Worm (Caenorhabditis elegans): ENCODE results near the gene C04C3.6.
"Not testable (repeated sequence)": the region's sequence is repeated elsewhere in the genome, so short reads cannot be mapped to it uniquely, and the experiment has no call there.

The C04C3.6 gene

DNA sequence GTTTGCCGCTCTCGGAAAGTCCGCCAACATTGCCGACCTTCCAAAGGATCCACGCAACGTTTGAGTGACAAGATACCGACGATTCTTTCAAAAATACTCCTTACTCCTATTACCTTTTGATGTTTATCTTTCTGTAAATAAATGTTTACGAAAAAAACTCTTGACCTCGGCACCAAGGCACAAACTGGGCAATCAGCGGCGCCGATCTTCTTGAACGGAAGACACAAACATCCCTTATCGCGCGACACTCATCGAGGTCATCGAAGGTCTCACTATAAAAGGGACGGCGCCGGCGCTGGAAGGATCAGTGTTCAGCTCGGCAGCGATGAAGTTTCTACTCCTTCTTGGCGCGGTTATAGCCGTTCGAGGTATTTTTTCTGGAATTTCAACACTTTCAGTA is 16.9 kb upstream of the C04C3.6 start, which contains the start of gene grd-3:
Gene grd-3 (plus strand): TSS at position 302 of the 400 bp plus-strand sequence.
- 0 out of 2 replicates have a peak, but pooled peaks have one; percentile 5 for TF ChIP-seq zfh-2 (GFP tag; conservative IDR thresholded peaks at IDR 0.05)
- no peak for TF ChIP-seq tbp1 (GFP tag; optimal IDR thresholded peaks at IDR 0.05)

DNA sequence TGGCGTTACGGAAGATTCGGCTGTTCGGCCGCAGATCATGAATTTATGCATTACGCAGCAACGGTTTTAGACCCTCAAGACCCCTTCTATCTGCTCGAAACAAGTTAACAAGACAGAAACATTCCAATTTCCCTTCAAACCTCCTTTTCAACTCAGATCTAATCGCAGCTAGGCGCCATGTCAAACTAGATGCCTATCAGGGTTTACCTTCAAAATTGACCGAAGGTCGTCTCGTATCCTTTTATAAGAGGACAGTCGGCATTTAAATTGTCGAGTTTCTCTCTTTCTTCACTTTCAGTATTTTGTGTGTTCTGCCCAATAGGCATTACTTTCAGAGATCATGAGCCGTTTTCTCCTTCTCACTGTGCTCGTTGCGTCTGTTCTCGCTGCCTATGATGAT is 15.6 kb upstream of the C04C3.6 start, which contains the start of gene grd-13:
Gene grd-13 (plus strand): TSS at position 291 of the 400 bp plus-strand sequence.
- no peak for TF ChIP-seq ekl-4 (GFP tag; IDR thresholded peaks at IDR 0.05)
- no peak for TF ChIP-seq F33H1.4 (GFP tag; IDR thresholded peaks at IDR 0.05)
- no peak for TF ChIP-seq die-1 (tag; optimal IDR thresholded peaks at IDR 0.05)
- TF ChIP-seq snpc-4 (GFP tag; optimal IDR thresholded peaks at IDR 0.05), result no peak
- no peak for TF ChIP-seq snpc-4 (tag; optimal IDR thresholded peaks at IDR 0.05)
- no peak for TF ChIP-seq ztf-22 (GFP tag; optimal IDR thresholded peaks at IDR 0.05)
- no peak for TF ChIP-seq D2030.7 (GFP tag; IDR thresholded peaks at IDR 0.05)
- TF ChIP-seq sdz-38 (tag; optimal IDR thresholded peaks at IDR 0.05), result no peak
- TF ChIP-seq athp-1 (tag; optimal IDR thresholded peaks at IDR 0.05), result no peak

DNA sequence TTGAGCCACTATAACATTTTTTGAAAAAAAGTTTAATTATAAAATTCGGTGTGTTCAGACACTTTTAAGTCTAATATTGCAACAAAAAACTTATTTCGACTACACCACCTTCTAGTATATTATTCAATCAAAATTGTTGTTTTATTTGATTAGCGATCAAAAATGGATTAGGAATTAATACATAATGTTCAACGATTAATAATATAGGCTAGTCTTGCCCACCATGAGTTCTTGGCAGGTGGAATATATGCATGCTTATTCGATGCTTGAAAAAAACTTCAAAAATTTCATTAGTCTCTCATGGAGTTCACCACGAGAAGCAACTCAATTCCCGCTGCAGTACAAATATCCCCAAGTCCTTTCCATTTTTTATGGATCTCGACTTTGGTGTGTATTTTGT is 13.6 kb upstream of the C04C3.6 start, which contains the start of gene srz-32:
Gene srz-32 (plus strand): TSS at position 301 of the 400 bp plus-strand sequence.
- TF ChIP-seq attf-3 (GFP tag; conservative IDR thresholded peaks at IDR 0.05) (no peak), nhr-120 (GFP tag; IDR thresholded peaks at IDR 0.05) (no peak), ccch-3 (GFP tag; optimal IDR thresholded peaks at IDR 0.05) (no peak), sea-2 (GFP tag; IDR thresholded peaks at IDR 0.05) (no peak), lin-54 (GFP tag; optimal IDR thresholded peaks at IDR 0.05) (no peak), ztf-6 (GFP tag; IDR thresholded peaks at IDR 0.05) (no peak), die-1 (tag; optimal IDR thresholded peaks at IDR 0.05) (no peak), sptf-2 (GFP tag; optimal IDR thresholded peaks at IDR 0.05) (no peak), C17E4.6 (GFP tag; IDR thresholded peaks at IDR 0.05) (no peak), Y79H2A.3 (GFP tag; conservative IDR thresholded peaks at IDR 0.05) (no peak), lsl-1 (GFP tag; optimal IDR thresholded peaks at IDR 0.05) (no peak)

DNA sequence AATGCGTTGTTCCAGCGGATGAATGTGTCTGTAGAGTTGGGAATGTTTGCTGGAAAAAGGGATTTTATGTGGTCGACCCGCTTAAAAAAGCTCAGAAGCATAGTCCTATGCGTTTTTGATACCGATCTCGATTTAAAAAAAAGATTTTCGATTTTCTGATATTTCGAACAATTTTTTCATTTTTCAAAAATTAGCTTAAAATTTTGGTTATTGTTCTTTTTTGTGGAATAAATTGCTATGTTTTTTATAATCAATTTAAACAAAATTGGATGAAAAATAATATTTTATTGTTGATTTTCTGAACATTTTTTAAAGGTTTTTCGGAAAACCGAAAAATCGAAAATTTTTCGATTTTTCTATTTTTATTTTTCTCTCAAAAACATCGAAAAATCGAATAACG is 11.0 kb upstream of the C04C3.6 start, which contains the start of gene C04C3.7:
Gene C04C3.7 (minus strand): TSS at position 101 of the 400 bp plus-strand sequence.
- not testable (repeated sequence) for TF ChIP-seq B0336.3 (GFP tag; IDR thresholded peaks at IDR 0.05); ceh-79 (tag; optimal IDR thresholded peaks at IDR 0.05); rcor-1 (GFP tag; IDR thresholded peaks at IDR 0.05)

DNA sequence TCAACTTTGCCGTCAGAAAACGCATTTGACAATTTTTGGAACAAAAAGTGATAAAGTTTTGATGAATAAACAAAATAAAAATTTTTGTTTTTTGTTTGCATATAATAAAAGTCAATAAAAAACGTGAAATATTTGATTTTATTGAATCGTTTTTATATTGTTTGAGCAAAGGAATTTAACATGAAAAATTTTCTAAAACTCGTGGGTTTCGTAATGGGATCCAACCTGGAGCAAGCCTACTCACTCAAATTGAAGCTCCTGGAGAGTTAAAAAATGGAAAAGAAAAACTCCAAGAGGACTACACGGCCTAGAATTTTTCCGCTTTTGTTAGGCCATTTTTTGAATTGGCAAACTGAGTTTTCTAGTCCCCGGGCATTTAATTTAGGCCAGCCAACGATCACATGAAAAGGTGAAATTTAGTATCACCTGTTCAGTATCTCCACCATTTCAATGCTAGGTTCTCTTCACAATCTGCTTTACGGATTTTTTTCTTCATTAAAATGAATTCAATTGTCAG is 6.1 kb upstream of the C04C3.6 start, which contains the start of the genes C04C3.9 and srz-60:
Gene C04C3.9 (minus strand): TSS at position 101 of the 517 bp plus-strand sequence.
Gene srz-60 (plus strand): TSS at position 467 of the 517 bp plus-strand sequence.
- no peak for TF ChIP-seq ztf-22 (GFP tag; optimal IDR thresholded peaks at IDR 0.05)
- TF ChIP-seq Y53F4B.3 (GFP tag; IDR thresholded peaks at IDR 0.05), result no peak
- no peak for TF ChIP-seq Y67H2A.10 (GFP tag; conservative IDR thresholded peaks at IDR 0.05)
- no peak for TF ChIP-seq aptf-3 (GFP tag; IDR thresholded peaks at IDR 0.05)
- no peak for TF ChIP-seq nhr-90 (tag; optimal IDR thresholded peaks at IDR 0.05)
- no peak for TF ChIP-seq K11D2.4 (GFP tag; IDR thresholded peaks at IDR 0.05)
- TF ChIP-seq B0019.2 (GFP tag; conservative IDR thresholded peaks at IDR 0.05), result no peak
- no peak for TF ChIP-seq Y95B8A.8 (GFP tag; IDR thresholded peaks at IDR 0.05)
- no peak for TF ChIP-seq ceh-40 (GFP tag; IDR thresholded peaks at IDR 0.05)
- no peak for TF ChIP-seq somi-1 (GFP tag; optimal IDR thresholded peaks at IDR 0.05)
- TF ChIP-seq ztf-6 (GFP tag; IDR thresholded peaks at IDR 0.05), result no peak
- no peak for TF ChIP-seq Y79H2A.3 (GFP tag; conservative IDR thresholded peaks at IDR 0.05)
- TF ChIP-seq bed-2 (GFP tag; IDR thresholded peaks at IDR 0.05), result no peak
- no peak for TF ChIP-seq lin-35 (GFP tag; optimal IDR thresholded peaks at IDR 0.05)
- TF ChIP-seq mel-28 (tag; optimal IDR thresholded peaks at IDR 0.05; ENCODE audit: borderline replicate concordance), result no peak
- no peak for TF ChIP-seq lag-1 (GFP tag; IDR thresholded peaks at IDR 0.05)
- TF ChIP-seq hsf-1 (GFP tag; IDR thresholded peaks at IDR 0.05), result no peak
